Fruit fly (Drosophila melanogaster) whole organism, embryonic: ENCODE measurements around the gene feo.

Experiments used
- Atf3 ChIP-seq: fragments of 200-800 bp; sonication (Bioruptor generic); optimal IDR thresholded peaks from 3 replicates; lab custom pipeline; 2016; ENCODE audit warnings: missing biosample characterization, missing genetic modification characterization
- Bgb ChIP-seq: fragments of 200-800 bp; sonication (Bioruptor generic); IDR thresholded peaks from 2 replicates; pipeline ENCODE4 v1.3.6; 2022; ENCODE audit warnings: missing biosample characterization, missing genetic modification characterization; ENCODE audit not compliant: partially characterized antibody
- CG10209 ChIP-seq: fragments of 200-800 bp; sonication (Bioruptor generic); optimal IDR thresholded peaks from 3 replicates; lab custom pipeline; 2017; ENCODE audit warnings: missing biosample characterization, mild to moderate bottlenecking, missing genetic modification characterization, missing genetic modification reagents
- CG10565 ChIP-seq: fragments of 200-800 bp; sonication (Bioruptor generic); optimal IDR thresholded peaks from 3 replicates; lab custom pipeline; 2016; ENCODE audit warnings: missing biosample characterization, mild to moderate bottlenecking, missing genetic modification characterization
- CG12942 ChIP-seq: fragments of 200-800 bp; sonication (Bioruptor generic); optimal IDR thresholded peaks from 3 replicates; lab custom pipeline; 2016; ENCODE audit warnings: missing biosample characterization, missing genetic modification characterization
- CG13296 ChIP-seq: fragments of 200-800 bp; sonication (Bioruptor generic); optimal IDR thresholded peaks from 3 replicates; lab custom pipeline; 2018; ENCODE audit warnings: missing biosample characterization, mild to moderate bottlenecking, missing genetic modification characterization
- CG16813 ChIP-seq: fragments of 200-800 bp; sonication (Bioruptor generic); IDR thresholded peaks from 3 replicates; pipeline ENCODE4 v1.3.6; 2022; ENCODE audit warnings: missing biosample characterization, missing genetic modification characterization; ENCODE audit not compliant: partially characterized antibody
- CG17568 ChIP-seq: fragments of 200-800 bp; sonication (Bioruptor generic); optimal IDR thresholded peaks from 2 replicates; lab custom pipeline; 2018; ENCODE audit warnings: missing biosample characterization, mild to moderate bottlenecking, missing genetic modification characterization, moderate library complexity
- CG30431 ChIP-seq: fragments of 200-800 bp; sonication (Bioruptor generic); optimal IDR thresholded peaks from 2 replicates; lab custom pipeline; 2017; ENCODE audit warnings: missing biosample characterization, missing genetic modification characterization
- CG31224 ChIP-seq: fragments of 200-800 bp; sonication (Bioruptor generic); IDR thresholded peaks from 2 replicates; pipeline ENCODE4 v1.3.6; 2022; ENCODE audit warnings: missing biosample characterization, missing genetic modification characterization
- CG3163 ChIP-seq: fragments of 200-800 bp; sonication (Bioruptor generic); optimal IDR thresholded peaks from 3 replicates; lab custom pipeline; 2016; ENCODE audit warnings: missing biosample characterization, missing genetic modification characterization
- CG32767 ChIP-seq: fragments of 200-800 bp; sonication (Bioruptor generic); IDR thresholded peaks from 2 replicates; pipeline ENCODE4 v1.3.6; 2022; ENCODE audit warnings: missing biosample characterization, missing genetic modification characterization
- CG3726 ChIP-seq: fragments of 200-800 bp; sonication (Bioruptor generic); IDR thresholded peaks from 3 replicates; pipeline ENCODE4, ENCODE4 v1.3.6; 2022; ENCODE audit warnings: missing biosample characterization, missing genetic modification characterization
- CG8089 ChIP-seq: fragments of 200-800 bp; sonication (Bioruptor generic); optimal IDR thresholded peaks from 3 replicates; lab custom pipeline; 2016; ENCODE audit warnings: missing biosample characterization, missing genetic modification characterization
- CHES-1-like ChIP-seq: fragments of 200-800 bp; sonication (Bioruptor generic); optimal IDR thresholded peaks from 2 replicates; lab custom pipeline; 2016; ENCODE audit warnings: missing biosample characterization, missing genetic modification characterization
- Chrac-16 ChIP-seq: fragments of 200-800 bp; sonication (Bioruptor generic); optimal IDR thresholded peaks from 3 replicates; lab custom pipeline; 2016; ENCODE audit warnings: missing biosample characterization, missing genetic modification characterization
- Dip2 ChIP-seq: fragments of 200-800 bp; sonication (Bioruptor generic); IDR thresholded peaks from 2 replicates; pipeline ENCODE4 v1.3.6; 2022; ENCODE audit warnings: missing biosample characterization, missing genetic modification characterization
- Dref ChIP-seq: fragments of 200-800 bp; sonication (Bioruptor generic); IDR thresholded peaks from 2 replicates; pipeline ENCODE4 v1.3.6; 2022; ENCODE audit warnings: missing biosample characterization, missing genetic modification characterization
- Fer3 ChIP-seq: fragments of 200-800 bp; sonication (Bioruptor generic); optimal IDR thresholded peaks from 2 replicates; lab custom pipeline; 2018; ENCODE audit warnings: missing biosample characterization, mild to moderate bottlenecking, missing genetic modification characterization, moderate library complexity
- H2.0 ChIP-seq: fragments of 200-800 bp; sonication (Bioruptor generic); IDR thresholded peaks from 2 replicates; pipeline ENCODE4 v1.3.6; 2022; ENCODE audit warnings: missing biosample characterization, missing genetic modification characterization
- Hmr ChIP-seq: fragments of 200-800 bp; sonication (Bioruptor generic); optimal IDR thresholded peaks from 3 replicates; lab custom pipeline; 2017; ENCODE audit warnings: mild to moderate bottlenecking, missing biosample characterization, missing genetic modification reagents, missing genetic modification characterization
- Mad ChIP-seq: fragments of 200-800 bp; sonication (Bioruptor generic); optimal IDR thresholded peaks from 2 replicates; lab custom pipeline; 2016; ENCODE audit warnings: missing biosample characterization, missing genetic modification characterization
- Myb ChIP-seq: fragments of 200-800 bp; sonication (Bioruptor generic); optimal IDR thresholded peaks from 2 replicates; lab custom pipeline; 2016; ENCODE audit warnings: missing biosample characterization, missing genetic modification characterization
- Rfx ChIP-seq: fragments of 200-800 bp; sonication (Bioruptor generic); IDR thresholded peaks from 2 replicates; pipeline ENCODE4 v1.3.6; 2022; ENCODE audit warnings: missing biosample characterization, missing genetic modification characterization
- Rx ChIP-seq: fragments of 200-800 bp; sonication (Bioruptor generic); IDR thresholded peaks from 2 replicates; pipeline ENCODE4 v1.3.6; 2022; ENCODE audit warnings: missing biosample characterization, missing genetic modification characterization
- Sox100B ChIP-seq: fragments of 200-800 bp; sonication (Bioruptor generic); optimal IDR thresholded peaks from 3 replicates; lab custom pipeline; 2018; ENCODE audit warnings: missing biosample characterization, mild to moderate bottlenecking, missing genetic modification characterization
- cg ChIP-seq: fragments of 200-800 bp; sonication (Bioruptor generic); optimal IDR thresholded peaks from 3 replicates; lab custom pipeline; 2019; ENCODE audit warnings: missing biosample characterization, mild to moderate bottlenecking, missing genetic modification characterization, moderate library complexity
- chif ChIP-seq, 2 experiments: fragments of 200-800 bp; sonication (Bioruptor generic); optimal IDR thresholded peaks; 3 replicates each; lab custom pipeline; 2016; ENCODE audit warnings: missing biosample characterization in 2 of 2, missing genetic modification characterization in 2 of 2
- crp ChIP-seq, 2 experiments: fragments of 200-800 bp; sonication (Bioruptor generic); optimal IDR thresholded peaks; 2 replicates in 1 of 2; 3 replicates in 1 of 2; lab custom pipeline; 2017; ENCODE audit warnings: missing biosample characterization in 2 of 2, missing genetic modification characterization in 2 of 2, mild to moderate bottlenecking in 1 of 2, moderate library complexity in 1 of 2
- dan ChIP-seq: fragments of 200-800 bp; sonication (Bioruptor generic); IDR thresholded peaks from 2 replicates; pipeline ENCODE4 v1.3.6; 2022; ENCODE audit warnings: missing biosample characterization, missing genetic modification characterization
- ewg ChIP-seq: fragments of 200-800 bp; sonication (Bioruptor generic); optimal IDR thresholded peaks from 3 replicates; lab custom pipeline; 2017; ENCODE audit warnings: mild to moderate bottlenecking, missing biosample characterization, missing genetic modification reagents, missing genetic modification characterization
- fd3F ChIP-seq: fragments of 200-800 bp; sonication (Bioruptor generic); optimal IDR thresholded peaks from 2 replicates; lab custom pipeline; 2018; ENCODE audit warnings: missing biosample characterization, mild to moderate bottlenecking, missing genetic modification characterization, moderate library complexity
- gce ChIP-seq: fragments of 200-800 bp; sonication (Bioruptor generic); IDR thresholded peaks from 3 replicates; pipeline ENCODE4 v1.3.6; 2022; ENCODE audit warnings: missing biosample characterization, missing genetic modification characterization
- gcm ChIP-seq: fragments of 200-800 bp; sonication (Bioruptor generic); optimal IDR thresholded peaks from 2 replicates; lab custom pipeline; 2019; ENCODE audit warnings: missing biosample characterization, mild to moderate bottlenecking, missing genetic modification characterization, moderate library complexity
- hb ChIP-seq: fragments of 200-800 bp; sonication (Bioruptor generic); IDR thresholded peaks from 3 replicates; pipeline ENCODE4 v1.3.6; 2022; ENCODE audit warnings: missing biosample characterization, missing genetic modification characterization; ENCODE audit not compliant: partially characterized antibody
- hbn ChIP-seq: fragments of 200-800 bp; sonication (Bioruptor generic); IDR thresholded peaks from 2 replicates; pipeline ENCODE4 v1.3.6; 2022; ENCODE audit warnings: missing biosample characterization, missing genetic modification characterization; ENCODE audit not compliant: partially characterized antibody
- lola ChIP-seq, 3 experiments: fragments of >200 bp in 2 of 3; fragments of 200-800 bp in 1 of 3; sonication (Bioruptor generic) in 1 of 3; optimal IDR thresholded peaks; 2 replicates each; lab custom pipeline; 2017 to 2019; ENCODE audit warnings: missing biosample characterization in 3 of 3, missing genetic modification characterization in 3 of 3, mild to moderate bottlenecking in 1 of 3, moderate library complexity in 1 of 3
- nau ChIP-seq: fragments of 200-800 bp; sonication (Bioruptor generic); optimal IDR thresholded peaks from 3 replicates; lab custom pipeline; 2017; ENCODE audit warnings: missing biosample characterization, mild to moderate bottlenecking, missing genetic modification characterization, missing genetic modification reagents
- nerfin-2 ChIP-seq: fragments of 200-800 bp; sonication (Bioruptor generic); IDR thresholded peaks from 2 replicates; pipeline ENCODE4 v1.3.6; 2022; ENCODE audit warnings: missing biosample characterization, missing genetic modification characterization; ENCODE audit not compliant: partially characterized antibody
- peb ChIP-seq: fragments of 200-800 bp; sonication (Bioruptor generic); IDR thresholded peaks from 2 replicates; pipeline ENCODE4 v1.3.6; 2022; ENCODE audit warnings: missing biosample characterization, missing genetic modification characterization
- phol ChIP-seq: fragments of 200-800 bp; sonication (Bioruptor generic); optimal IDR thresholded peaks from 3 replicates; lab custom pipeline; 2018; ENCODE audit warnings: missing biosample characterization, mild to moderate bottlenecking, missing genetic modification characterization, moderate library complexity
- salm ChIP-seq: fragments of 200-800 bp; sonication (Bioruptor generic); optimal IDR thresholded peaks from 2 replicates; lab custom pipeline; 2018; ENCODE audit warnings: missing biosample characterization, mild to moderate bottlenecking, missing genetic modification characterization
- sens-2 ChIP-seq: fragments of 200-800 bp; sonication (Bioruptor generic); IDR thresholded peaks from 2 replicates; pipeline ENCODE4 v1.3.6; 2022; ENCODE audit warnings: missing biosample characterization, missing genetic modification characterization
- sima ChIP-seq: fragments of 200-800 bp; sonication (Bioruptor generic); optimal IDR thresholded peaks from 2 replicates; lab custom pipeline; 2016; ENCODE audit warnings: missing biosample characterization, missing genetic modification characterization
- tap ChIP-seq: fragments of 200-800 bp; optimal IDR thresholded peaks from 3 replicates; lab custom pipeline; 2019; ENCODE audit warnings: missing biosample characterization, mild to moderate bottlenecking, missing genetic modification characterization, moderate library complexity
- tgo ChIP-seq: fragments of 200-800 bp; sonication (Bioruptor generic); IDR thresholded peaks from 3 replicates; pipeline ENCODE4 v1.3.6; 2022; ENCODE audit warnings: missing biosample characterization, missing genetic modification characterization
- toy ChIP-seq: fragments of 200-800 bp; sonication (Bioruptor generic); IDR thresholded peaks from 2 replicates; pipeline ENCODE4 v1.3.6; 2022; ENCODE audit warnings: missing biosample characterization, missing genetic modification characterization
- trem ChIP-seq: fragments of 200-800 bp; optimal IDR thresholded peaks from 3 replicates; lab custom pipeline; 2019; ENCODE audit warnings: missing biosample characterization, mild to moderate bottlenecking, missing genetic modification characterization, moderate library complexity
- ttk ChIP-seq: fragments of 200-800 bp; sonication (Bioruptor generic); IDR thresholded peaks from 2 replicates; pipeline ENCODE4 v2.1.2; 2022; ENCODE audit warnings: missing biosample characterization, missing genetic modification characterization
- yki ChIP-seq: fragments of >200 bp; optimal IDR thresholded peaks from 3 replicates; lab custom pipeline; 2018
- zf30C ChIP-seq: fragments of 200-800 bp; sonication (Bioruptor generic); optimal IDR thresholded peaks from 3 replicates; lab custom pipeline; 2018; ENCODE audit warnings: missing biosample characterization, mild to moderate bottlenecking, missing genetic modification characterization

feo gene

dm6 chrX:10857376-10857775 is 2.7 kb upstream of the feo start, which contains the start of the genes sofe and CG2186 (continued):
- TF ChIP-seq CG17568 (GFP tag; lab: Kevin White, UChicago): no peak
- TF ChIP-seq ttk: peak; percentile 38; the same call in 1 of the 2 replicates
- peak in 1 of 2 experiments; percentile 6 for TF ChIP-seq crp (GFP tag; optimal IDR thresholded peaks at IDR 0.05; lab: Kevin White, UChicago)
- no peak for TF ChIP-seq peb (GFP tag; lab: Robert Waterston, UW)
- peak; percentile 31 for TF ChIP-seq Fer3 (tag; lab: Kevin White, UChicago)
- no peak for TF ChIP-seq CG30431 (GFP tag; lab: Kevin White, UChicago)
- TF ChIP-seq CG8089: peak; percentile 5
- peak; percentile 70 for TF ChIP-seq Rfx (GFP tag; lab: Robert Waterston, UW)
- no peak for TF ChIP-seq gce (GFP tag; lab: Robert Waterston, UW)
- TF ChIP-seq ewg: peak; percentile 15
- TF ChIP-seq Dip2 (GFP tag; lab: Robert Waterston, UW): no peak
- TF ChIP-seq hb (GFP tag; lab: Robert Waterston, UW): peak; percentile 76
- no peak for TF ChIP-seq sima
- TF ChIP-seq CG32767: 0 out of 2 replicates have a peak, but pooled peaks have one; percentile 15
- TF ChIP-seq tgo: 0 out of 3 replicates have a peak, but pooled peaks have one; percentile 41
- TF ChIP-seq chif (GFP tag; optimal IDR thresholded peaks at IDR 0.05; lab: Kevin White, UChicago): peak in 1 of 2 experiments; percentile 36
- TF ChIP-seq fd3F (GFP tag; lab: Kevin White, UChicago): no peak
- peak; percentile 58 for TF ChIP-seq Chrac-16 (GFP tag; lab: Kevin White, UChicago)
- peak; percentile 86 for TF ChIP-seq CG16813
- TF ChIP-seq phol (tag; lab: Kevin White, UChicago): peak; percentile 77
- no peak for TF ChIP-seq yki (lab: Kevin White, UChicago)
- no peak for TF ChIP-seq nau
- no peak for TF ChIP-seq toy
- peak; percentile 81 for TF ChIP-seq Bgb (GFP tag; lab: Robert Waterston, UW)
- peak in 1 of 3 experiments; percentile 24 for TF ChIP-seq lola (GFP tag; optimal IDR thresholded peaks at IDR 0.05; lab: Kevin White, UChicago)
- TF ChIP-seq Myb (GFP tag; lab: Kevin White, UChicago): peak; percentile 91
- no peak; the same call in 1 of the 2 replicates for TF ChIP-seq CG31224 (GFP tag; lab: Robert Waterston, UW)
- peak; percentile 28 for TF ChIP-seq CHES-1-like (GFP tag; lab: Kevin White, UChicago)
- TF ChIP-seq H2.0 (GFP tag; lab: Robert Waterston, UW): 0 out of 2 replicates have a peak, but pooled peaks have one; percentile 45
- no peak for TF ChIP-seq cg (GFP tag; lab: Kevin White, UChicago)
- no peak for TF ChIP-seq salm (tag; lab: Kevin White, UChicago)
- no peak for TF ChIP-seq Sox100B (GFP tag; lab: Kevin White, UChicago)
- peak; percentile 43 for TF ChIP-seq CG10209
- no peak for TF ChIP-seq Hmr (GFP tag; lab: Kevin White, UChicago)
- TF ChIP-seq CG12942: peak; percentile 53
- TF ChIP-seq CG3163 (GFP tag; lab: Kevin White, UChicago): no peak
- no peak for TF ChIP-seq CG13296 (GFP tag; lab: Kevin White, UChicago)
- no peak for TF ChIP-seq CG10565
- TF ChIP-seq zf30C (GFP tag; lab: Kevin White, UChicago): no peak
- TF ChIP-seq Dref (GFP tag; lab: Robert Waterston, UW): peak; percentile 69
- peak; percentile 10 for TF ChIP-seq Mad (GFP tag; lab: Kevin White, UChicago)
- no peak for TF ChIP-seq tap (tag; lab: Kevin White, UChicago)
- peak; percentile 81 for TF ChIP-seq trem
- TF ChIP-seq dan (GFP tag; lab: Robert Waterston, UW): no peak
- TF ChIP-seq CG3726 (GFP tag; lab: Robert Waterston, UW): no peak
- peak; percentile 3 for TF ChIP-seq Atf3 (GFP tag; lab: Kevin White, UChicago)
- TF ChIP-seq hbn (GFP tag; lab: Robert Waterston, UW): peak; percentile 80
- TF ChIP-seq nerfin-2: peak; percentile 61
- no peak for TF ChIP-seq gcm (GFP tag; lab: Kevin White, UChicago)
- TF ChIP-seq Rx (GFP tag; lab: Robert Waterston, UW): no peak
- no peak for TF ChIP-seq sens-2 (GFP tag; lab: Robert Waterston, UW)
